Worm (Caenorhabditis elegans): ENCODE data around the gene vps-26.

- TF ChIP-seq nhr-76 (tag; optimal IDR thresholded peaks at IDR 0.05) = no peak
- no peak for TF ChIP-seq snpc-4 (tag; optimal IDR thresholded peaks at IDR 0.05)
- no peak for TF ChIP-seq nhr-41 (GFP tag; IDR thresholded peaks at IDR 0.05)
- TF ChIP-seq T20F7.1 (GFP tag; optimal IDR thresholded peaks at IDR 0.05) = no peak
- no peak for TF ChIP-seq D1046.2 (GFP tag; IDR thresholded peaks at IDR 0.05)
- TF ChIP-seq pqm-1 (tag; optimal IDR thresholded peaks at IDR 0.05) = no peak
Observed at ce11 chrIV:9386038-9386437, 44.4 kb upstream of the vps-26 start, which contains the start of gene daf-15.

All from whole organism, L4 larva.